Worm (Caenorhabditis elegans) whole organism, L1 larva: ENCODE data around the gene adm-2.

Source experiments
- C04F5.9 ChIP-seq: sonication (generic microtip); optimal IDR thresholded peaks from 2 replicates; lab custom pipeline; 2016; ENCODE audit warnings: missing genetic modification characterization, missing compliant biosample characterization
- F16B12.6 ChIP-seq: fragments of 150-350 bp; optimal IDR thresholded peaks from 2 replicates; lab custom pipeline; 2014; ENCODE audit warnings: missing biosample characterization, missing genetic modification characterization
- aha-1 ChIP-seq: fragments of 150-350 bp; optimal IDR thresholded peaks from 2 replicates; lab custom pipeline; 2014; ENCODE audit warnings: missing biosample characterization, missing genetic modification characterization
- alr-1 ChIP-seq: fragments of 200-800 bp; sonication (Bioruptor generic); optimal IDR thresholded peaks from 2 replicates; lab custom pipeline; 2018; ENCODE audit warnings: borderline replicate concordance, mild to moderate bottlenecking, missing genetic modification characterization, missing compliant biosample characterization
- ceh-63 ChIP-seq: fragments of 200-800 bp; sonication (Bioruptor generic); optimal IDR thresholded peaks from 2 replicates; lab custom pipeline; 2018; ENCODE audit warnings: mild to moderate bottlenecking, missing genetic modification characterization, missing compliant biosample characterization
- dsc-1 ChIP-seq: sonication (generic microtip); optimal IDR thresholded peaks from 2 replicates; lab custom pipeline; 2016; ENCODE audit warnings: mild to moderate bottlenecking, missing genetic modification characterization, missing compliant biosample characterization
- efl-1 ChIP-seq, 4 experiments: fragments of 150-350 bp; optimal IDR thresholded peaks in 3 of 4; peaks in 1 of 4; 1 replicate in 1 of 4; 2 replicates in 3 of 4; lab custom pipeline; 2014; ENCODE audit warnings: missing biosample characterization in 2 of 4, missing genetic modification characterization in 2 of 4, missing genetic modification reagents in 2 of 4
- ets-5 ChIP-seq: fragments of 200-800 bp; sonication (Bioruptor generic); IDR thresholded peaks from 2 replicates; pipeline ENCODE4 v1.3.6; 2022; ENCODE audit warnings: missing genetic modification characterization, missing compliant biosample characterization
- fkh-10 ChIP-seq: sonication (generic microtip); optimal IDR thresholded peaks from 2 replicates; lab custom pipeline; 2017; ENCODE audit warnings: missing biosample characterization, missing genetic modification reagents, missing genetic modification characterization
- fkh-8 ChIP-seq: sonication (generic microtip); optimal IDR thresholded peaks from 2 replicates; lab custom pipeline; 2016; ENCODE audit warnings: mild to moderate bottlenecking, missing genetic modification characterization, missing compliant biosample characterization
- fos-1 ChIP-seq: fragments of 150-350 bp; optimal IDR thresholded peaks from 2 replicates; lab custom pipeline; 2014; ENCODE audit warnings: missing biosample characterization, missing genetic modification characterization
- isw-1 ChIP-seq: fragments of 200-800 bp; sonication (Bioruptor generic); IDR thresholded peaks from 2 replicates; pipeline ENCODE4 v1.3.6; 2022; ENCODE audit warnings: missing genetic modification characterization, missing compliant biosample characterization
- jun-1 ChIP-seq: fragments of 150-350 bp; optimal IDR thresholded peaks from 2 replicates; lab custom pipeline; 2014; ENCODE audit warnings: missing biosample characterization, missing genetic modification reagents, missing genetic modification characterization
- lin-14 ChIP-seq: fragments of 200-800 bp; sonication (Bioruptor generic); optimal IDR thresholded peaks from 2 replicates; lab custom pipeline; 2018; ENCODE audit warnings: mild to moderate bottlenecking, missing genetic modification characterization, moderate library complexity, missing compliant biosample characterization
- lin-15B ChIP-seq: fragments of 150-350 bp; sonication (generic microtip); optimal IDR thresholded peaks from 3 replicates; lab custom pipeline; 2014; ENCODE audit warnings: missing biosample characterization, missing genetic modification characterization
- lin-35 ChIP-seq, 2 experiments: fragments of 150-350 bp; optimal IDR thresholded peaks; 2 replicates each; lab custom pipeline; 2014; ENCODE audit warnings: missing biosample characterization in 2 of 2, missing genetic modification characterization in 2 of 2, missing genetic modification reagents in 2 of 2
- lin-39 ChIP-seq: fragments of 150-350 bp; optimal IDR thresholded peaks from 2 replicates; lab custom pipeline; 2014; ENCODE audit warnings: missing biosample characterization, missing genetic modification reagents, missing genetic modification characterization
- lsy-2 ChIP-seq, 2 experiments: fragments of 150-350 bp; optimal IDR thresholded peaks; 2 replicates each; lab custom pipeline; 2014; ENCODE audit warnings: missing biosample characterization in 2 of 2, missing genetic modification characterization in 2 of 2
- mef-2 ChIP-seq: fragments of 150-350 bp; optimal IDR thresholded peaks from 2 replicates; lab custom pipeline; 2014; ENCODE audit warnings: missing biosample characterization, missing genetic modification characterization
- mep-1 ChIP-seq: fragments of 150-350 bp; optimal IDR thresholded peaks from 2 replicates; lab custom pipeline; 2014; ENCODE audit warnings: missing biosample characterization, missing genetic modification characterization
- nhr-11 ChIP-seq: fragments of 150-350 bp; optimal IDR thresholded peaks from 2 replicates; lab custom pipeline; 2014; ENCODE audit warnings: missing biosample characterization, missing genetic modification characterization
- nhr-12 ChIP-seq: sonication (generic microtip); optimal IDR thresholded peaks from 2 replicates; lab custom pipeline; 2017; ENCODE audit warnings: missing biosample characterization, missing genetic modification characterization
- nhr-19 ChIP-seq: fragments of 200-800 bp; sonication (Bioruptor generic); conservative IDR thresholded peaks from 2 replicates; pipeline ENCODE4 v1.3.6; 2022; ENCODE audit warnings: missing genetic modification characterization, missing compliant biosample characterization
- nhr-20 ChIP-seq: sonication (generic microtip); optimal IDR thresholded peaks from 2 replicates; lab custom pipeline; 2016; ENCODE audit warnings: mild to moderate bottlenecking, missing genetic modification characterization, missing compliant biosample characterization
- nhr-237 ChIP-seq: fragments of 150-350 bp; optimal IDR thresholded peaks from 2 replicates; lab custom pipeline; 2014; ENCODE audit warnings: missing biosample characterization, missing genetic modification characterization
- nhr-28 ChIP-seq: fragments of 150-350 bp; optimal IDR thresholded peaks from 2 replicates; lab custom pipeline; 2014; ENCODE audit warnings: missing biosample characterization, missing genetic modification characterization
- nhr-47 ChIP-seq: sonication (generic microtip); optimal IDR thresholded peaks from 2 replicates; lab custom pipeline; 2016; ENCODE audit warnings: mild to moderate bottlenecking, missing genetic modification characterization, moderate library complexity, missing compliant biosample characterization
- nhr-71 ChIP-seq: sonication (generic microtip); optimal IDR thresholded peaks from 2 replicates; lab custom pipeline; 2016; ENCODE audit warnings: mild to moderate bottlenecking, missing genetic modification characterization, moderate library complexity, missing compliant biosample characterization
- nhr-77 ChIP-seq: fragments of 150-350 bp; optimal IDR thresholded peaks from 2 replicates; lab custom pipeline; 2014; ENCODE audit warnings: missing biosample characterization, missing genetic modification characterization
- nhr-84 ChIP-seq: sonication (generic microtip); optimal IDR thresholded peaks from 2 replicates; lab custom pipeline; 2017; ENCODE audit warnings: missing biosample characterization, missing genetic modification characterization
- nhr-85 ChIP-seq: sonication (generic microtip); peaks from one replicate; lab custom pipeline; 2016; ENCODE audit warnings: missing genetic modification characterization, inconsistent platforms, missing compliant biosample characterization
- nhr-90 ChIP-seq: sonication (generic microtip); optimal IDR thresholded peaks from 2 replicates; lab custom pipeline; 2016; ENCODE audit warnings: mild to moderate bottlenecking, missing genetic modification characterization, missing compliant biosample characterization; ENCODE audit not compliant: poor library complexity
- rnt-1 ChIP-seq: sonication (generic microtip); optimal IDR thresholded peaks from 2 replicates; lab custom pipeline; 2016; ENCODE audit warnings: mild to moderate bottlenecking, missing genetic modification characterization, moderate library complexity, missing compliant biosample characterization
- snu-23 ChIP-seq: sonication (generic microtip); optimal IDR thresholded peaks from 2 replicates; lab custom pipeline; 2016; ENCODE audit warnings: missing genetic modification characterization, missing compliant biosample characterization
- sup-37 ChIP-seq: fragments of 200-800 bp; sonication (Bioruptor generic); optimal IDR thresholded peaks from 2 replicates; lab custom pipeline; 2018; ENCODE audit warnings: mild to moderate bottlenecking, missing genetic modification characterization, missing compliant biosample characterization
- unc-130 ChIP-seq: fragments of 150-350 bp; optimal IDR thresholded peaks from 2 replicates; lab custom pipeline; 2017; ENCODE audit warnings: missing biosample characterization, missing genetic modification characterization, inconsistent platforms
- unc-62 ChIP-seq: fragments of 150-350 bp; optimal IDR thresholded peaks from 2 replicates; lab custom pipeline; 2014; ENCODE audit warnings: missing biosample characterization, missing genetic modification reagents, missing genetic modification characterization
- zag-1 ChIP-seq: fragments of 150-350 bp; optimal IDR thresholded peaks from 2 replicates; lab custom pipeline; 2014; ENCODE audit warnings: missing biosample characterization, missing genetic modification characterization

adm-2 gene

DNA sequence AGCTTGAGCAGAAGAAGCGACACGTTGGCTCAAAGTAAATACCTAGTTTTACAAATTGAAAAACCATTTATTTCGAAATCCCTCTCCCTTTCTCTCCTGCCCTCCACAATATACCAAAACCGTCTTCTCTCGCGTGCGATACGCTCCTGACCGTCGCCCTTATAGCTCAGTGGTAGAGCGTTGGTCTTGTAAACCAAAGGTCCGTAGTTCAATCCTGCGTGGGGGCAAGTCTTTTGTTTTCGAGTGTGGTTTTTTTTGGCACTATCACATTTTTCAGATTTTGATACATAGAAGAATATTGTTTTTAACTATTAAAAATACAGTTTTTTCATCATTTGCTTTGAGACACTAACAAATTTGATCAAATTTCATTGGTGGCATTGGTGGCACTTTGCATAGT, 34.2 kb upstream of the adm-2 start (continued):
- no peak for TF ChIP-seq ceh-63 (GFP tag; lab: Kevin White, UChicago)
- TF ChIP-seq nhr-90 (tag; lab: Kevin White, UChicago) = peak; percentile 23

DNA sequence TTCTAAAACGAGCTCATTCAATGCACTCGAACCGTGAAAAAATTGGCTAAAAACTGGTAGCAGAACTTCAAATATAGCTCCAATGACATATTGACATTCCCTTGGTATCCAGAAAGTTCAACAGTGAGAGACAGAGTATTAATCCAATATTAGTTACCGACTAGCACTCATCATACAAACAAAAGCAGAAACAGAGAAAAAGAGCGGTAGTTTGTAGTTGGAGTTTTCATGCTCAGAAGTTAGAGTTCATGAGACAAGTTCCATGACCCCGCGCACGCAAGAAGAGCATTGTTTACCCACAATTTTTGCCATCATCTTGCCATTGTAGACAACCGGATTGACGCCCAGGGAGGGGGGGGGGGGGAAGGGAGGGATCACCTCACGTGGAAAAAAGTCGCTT, 33.5 kb upstream of the adm-2 start:
- no peak for TF ChIP-seq nhr-12 (tag; lab: Kevin White, UChicago)
- no peak for TF ChIP-seq nhr-84 (tag; lab: Kevin White, UChicago)
- peak; percentile 4 for TF ChIP-seq nhr-85 (tag; lab: Kevin White, UChicago)
- no peak for TF ChIP-seq zag-1

DNA sequence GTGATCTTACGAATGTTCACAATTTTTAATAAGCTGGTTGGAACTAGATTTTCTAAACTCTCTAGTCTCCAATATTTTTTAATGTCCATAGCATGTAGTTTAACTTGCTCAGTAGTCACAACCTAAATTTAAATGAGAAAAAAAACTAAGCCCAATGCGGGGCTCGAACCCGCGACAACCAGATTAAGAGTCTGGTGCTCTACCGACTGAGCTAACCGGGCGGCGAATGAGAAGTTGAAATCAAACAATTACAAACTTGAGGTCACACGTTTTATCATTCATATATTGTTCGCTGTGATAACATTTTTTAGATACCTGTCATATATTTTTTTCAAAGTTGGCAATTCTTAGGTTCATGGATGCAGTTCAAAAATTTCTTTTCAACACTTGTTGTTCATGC, 32.0 kb upstream of the adm-2 start:
- no peak for TF ChIP-seq ceh-63 (GFP tag; lab: Kevin White, UChicago)
- TF ChIP-seq nhr-85 (tag; lab: Kevin White, UChicago) = no peak
- TF ChIP-seq lin-35 (GFP tag; optimal IDR thresholded peaks at IDR 0.05; lab: Kevin White, UChicago) = peak in 1 of 2 experiments; percentile 14
- no peak for TF ChIP-seq fkh-10 (GFP tag; lab: Kevin White, UChicago)
- TF ChIP-seq nhr-90 (tag; lab: Kevin White, UChicago) = peak; percentile 26
- TF ChIP-seq nhr-28 (tag; lab: Kevin White, UChicago) = no peak
- TF ChIP-seq nhr-20 (tag; lab: Kevin White, UChicago) = peak; percentile 11
- TF ChIP-seq lin-15B = no peak
- TF ChIP-seq nhr-71 = peak; percentile 34
- TF ChIP-seq dsc-1 (tag; lab: Kevin White, UChicago) = peak; percentile 22
- TF ChIP-seq jun-1 (tag; lab: Kevin White, UChicago) = no peak
- TF ChIP-seq nhr-47 (tag; lab: Kevin White, UChicago) = peak; percentile 0
- TF ChIP-seq efl-1 (optimal IDR thresholded peaks at IDR 0.05; lab: Kevin White, UChicago) = no peak
- peak in 1 of 2 experiments; percentile 71 for TF ChIP-seq efl-1 (GFP tag; optimal IDR thresholded peaks at IDR 0.05 in 1 of 2; lab: Kevin White, UChicago)
- no peak for TF ChIP-seq nhr-237
- TF ChIP-seq nhr-19 (GFP tag; lab: Robert Waterston, UW) = 0 out of 2 replicates have a peak, but pooled peaks have one; percentile 17
- TF ChIP-seq unc-130 = no peak
- TF ChIP-seq rnt-1 (tag; lab: Kevin White, UChicago) = peak; percentile 10
- peak; percentile 21 for TF ChIP-seq snu-23 (GFP tag; lab: Kevin White, UChicago)

ce11 chrX:13660206-13660605, 27.5 kb upstream of the adm-2 start, which contains the start of gene C04A11.1:
Gene C04A11.1, plus strand, starts transcription at chrX:13660506.
- TF ChIP-seq aha-1 (tag; lab: Kevin White, UChicago) = no peak
- TF ChIP-seq isw-1 = no peak
- no peak for TF ChIP-seq F16B12.6 (tag; lab: Kevin White, UChicago)
- no peak for TF ChIP-seq ets-5
- no peak for TF ChIP-seq fos-1
- TF ChIP-seq unc-62 (GFP tag; lab: Kevin White, UChicago) = no peak
- TF ChIP-seq mef-2 (tag; lab: Kevin White, UChicago) = no peak
- no peak for TF ChIP-seq lin-39 (tag; lab: Kevin White, UChicago)
- no peak for TF ChIP-seq sup-37
- TF ChIP-seq alr-1 = no peak
- TF ChIP-seq lin-14 (GFP tag; lab: Kevin White, UChicago) = no peak
- TF ChIP-seq nhr-77 = no peak
- TF ChIP-seq mep-1 = no peak
- TF ChIP-seq nhr-11 (tag; lab: Kevin White, UChicago) = no peak
- no peak for TF ChIP-seq lsy-2 (tag; optimal IDR thresholded peaks at IDR 0.05; lab: Kevin White, UChicago)
- TF ChIP-seq fkh-10 (GFP tag; lab: Kevin White, UChicago) = no peak
- TF ChIP-seq C04F5.9 (tag; lab: Kevin White, UChicago) = no peak
- no peak for TF ChIP-seq fkh-8 (tag; lab: Kevin White, UChicago)
- TF ChIP-seq, all 84 proteins: peak for 0
